Fruit fly (Drosophila melanogaster): ENCODE results near the gene Gr93c.

The Gr93c gene

dm6 chr3R:21864992-21865391 lies 19.9 kb upstream of the Gr93c start, which contains the start of gene lsn (continued):
- TF ChIP-seq ssp (GFP tag; IDR thresholded peaks at IDR 0.05) (no peak), Sox102F (GFP tag; optimal IDR thresholded peaks at IDR 0.05) (peak; percentile 61), sens-2 (GFP tag; IDR thresholded peaks at IDR 0.05) (no peak), CG3847 (GFP tag; IDR thresholded peaks at IDR 0.05) (no peak), ems (GFP tag; optimal IDR thresholded peaks at IDR 0.05) (no peak), CG17385 (GFP tag; optimal IDR thresholded peaks at IDR 0.05) (no peak), CG14710 (tag; optimal IDR thresholded peaks at IDR 0.05) (no peak), CG8765 (GFP tag; IDR thresholded peaks at IDR 0.05) (no peak), Blimp-1 (GFP tag; optimal IDR thresholded peaks at IDR 0.05) (no peak), CG9215 (GFP tag; IDR thresholded peaks at IDR 0.05) (no peak), Dad (GFP tag; optimal IDR thresholded peaks at IDR 0.05) (no peak), corto (GFP tag; optimal IDR thresholded peaks at IDR 0.05) (no peak), pum (GFP tag; optimal IDR thresholded peaks at IDR 0.05) (no peak), sd (tag; optimal IDR thresholded peaks at IDR 0.05) (peak; percentile 65), CG34224 (GFP tag; IDR thresholded peaks at IDR 0.05; ENCODE audit: partially characterized antibody) (no peak; the same call in 2 of the 3 replicates), CG9817 (tag; optimal IDR thresholded peaks at IDR 0.05) (no peak), CG16815 (GFP tag; optimal IDR thresholded peaks at IDR 0.05) (no peak), CG13424 (tag; optimal IDR thresholded peaks at IDR 0.05) (peak; percentile 29), CG10654 (GFP tag; optimal IDR thresholded peaks at IDR 0.05) (no peak), CG11247 (GFP tag; IDR thresholded peaks at IDR 0.05) (no peak), CG13775 (GFP tag; optimal IDR thresholded peaks at IDR 0.05) (no peak), Dip2 (GFP tag; IDR thresholded peaks at IDR 0.05) (no peak), br (optimal IDR thresholded peaks at IDR 0.05) (no peak), crol (GFP tag; IDR thresholded peaks at IDR 0.05) (no peak), fd64A (GFP tag; optimal IDR thresholded peaks at IDR 0.05) (no peak), CG43689 (GFP tag; IDR thresholded peaks at IDR 0.05) (no peak), CG17186 (GFP tag; optimal IDR thresholded peaks at IDR 0.05) (peak; percentile 99), unpg (GFP tag; optimal IDR thresholded peaks at IDR 0.05) (peak; percentile 44), p53 (GFP tag; optimal IDR thresholded peaks at IDR 0.05) (no peak), Drgx (GFP tag; IDR thresholded peaks at IDR 0.05) (no peak), pzg (GFP tag; optimal IDR thresholded peaks at IDR 0.05) (peak; percentile 42), CG5245 (GFP tag; optimal IDR thresholded peaks at IDR 0.05) (no peak), tio (GFP tag; optimal IDR thresholded peaks at IDR 0.05) (no peak), lab (GFP tag; optimal IDR thresholded peaks at IDR 0.05) (peak; percentile 42), CG15073 (GFP tag; optimal IDR thresholded peaks at IDR 0.05) (no peak), CG10321 (GFP tag; IDR thresholded peaks at IDR 0.05) (no peak), CG6254 (GFP tag; optimal IDR thresholded peaks at IDR 0.05) (no peak), ttk (GFP tag; IDR thresholded peaks at IDR 0.05) (no peak), Sry-β (GFP tag; optimal IDR thresholded peaks at IDR 0.05) (no peak), unc-4 (GFP tag; IDR thresholded peaks at IDR 0.05; ENCODE audit: partially characterized antibody) (no peak), D (optimal IDR thresholded peaks at IDR 0.05) (no peak), D (GFP tag; optimal IDR thresholded peaks at IDR 0.05) (no peak), CG11456 (GFP tag; IDR thresholded peaks at IDR 0.05) (no peak), Hmr (GFP tag; optimal IDR thresholded peaks at IDR 0.05) (peak; percentile 11), CG12942 (GFP tag; optimal IDR thresholded peaks at IDR 0.05) (no peak), nmo (GFP tag; optimal IDR thresholded peaks at IDR 0.05) (no peak), Usf (GFP tag; optimal IDR thresholded peaks at IDR 0.05) (no peak), org-1 (GFP tag; optimal IDR thresholded peaks at IDR 0.05) (no peak), otp (GFP tag; IDR thresholded peaks at IDR 0.05) (no peak), cas (GFP tag; IDR thresholded peaks at IDR 0.05) (no peak), Fer3 (tag; optimal IDR thresholded peaks at IDR 0.05) (peak; percentile 4), Tbp (GFP tag; optimal IDR thresholded peaks at IDR 0.05) (no peak), btn (GFP tag; optimal IDR thresholded peaks at IDR 0.05) (no peak)

Data from whole organism, embryonic.